Fruit fly (Drosophila melanogaster) whole organism, embryonic: ENCODE measurements around the gene GAPcenA.

Experiments used
- CG10267 ChIP-seq: fragments of 200-800 bp; sonication (Bioruptor generic); optimal IDR thresholded peaks from 2 replicates; lab custom pipeline; 2018; ENCODE audit warnings: missing biosample characterization, mild to moderate bottlenecking, missing genetic modification characterization, moderate library complexity
- CG10565 ChIP-seq: fragments of 200-800 bp; sonication (Bioruptor generic); optimal IDR thresholded peaks from 3 replicates; lab custom pipeline; 2016; ENCODE audit warnings: missing biosample characterization, mild to moderate bottlenecking, missing genetic modification characterization
- CG12769 ChIP-seq: fragments of 200-800 bp; sonication (Bioruptor generic); optimal IDR thresholded peaks from 2 replicates; lab custom pipeline; 2019; ENCODE audit warnings: missing biosample characterization, mild to moderate bottlenecking, missing genetic modification characterization, moderate library complexity
- CG16815 ChIP-seq: fragments of 200-800 bp; sonication (Bioruptor generic); optimal IDR thresholded peaks from 3 replicates; lab custom pipeline; 2017; ENCODE audit warnings: missing biosample characterization, mild to moderate bottlenecking, missing genetic modification characterization
- CG17186 ChIP-seq: fragments of 200-800 bp; sonication (Bioruptor generic); optimal IDR thresholded peaks from 3 replicates; lab custom pipeline; 2017; ENCODE audit warnings: missing biosample characterization, missing genetic modification reagents, missing genetic modification characterization
- CG5953 ChIP-seq: fragments of 200-800 bp; sonication (Bioruptor generic); IDR thresholded peaks from 2 replicates; pipeline ENCODE4 v1.3.6; 2022; ENCODE audit warnings: missing biosample characterization, missing genetic modification characterization
- CG6654 ChIP-seq: fragments of 200-800 bp; sonication (Bioruptor generic); optimal IDR thresholded peaks from 2 replicates; lab custom pipeline; 2017; ENCODE audit warnings: missing biosample characterization, mild to moderate bottlenecking, missing genetic modification characterization
- CG6689 ChIP-seq: fragments of 200-800 bp; sonication (Bioruptor generic); IDR thresholded peaks from 2 replicates; pipeline ENCODE4 v1.3.6; 2022; ENCODE audit warnings: missing biosample characterization, missing genetic modification characterization
- CG7987 ChIP-seq: fragments of 200-800 bp; sonication (Bioruptor generic); optimal IDR thresholded peaks from 2 replicates; lab custom pipeline; 2018; ENCODE audit warnings: missing biosample characterization, mild to moderate bottlenecking, missing genetic modification characterization, moderate library complexity
- Ets65A ChIP-seq: fragments of 200-800 bp; sonication (Bioruptor generic); peaks from one replicate; lab custom pipeline; 2016; ENCODE audit warnings: missing biosample characterization, missing genetic modification characterization
- Fer2 ChIP-seq: fragments of 200-800 bp; sonication (Bioruptor generic); optimal IDR thresholded peaks from 2 replicates; lab custom pipeline; 2018; ENCODE audit warnings: missing biosample characterization, mild to moderate bottlenecking, missing genetic modification characterization, moderate library complexity
- Hmr ChIP-seq: fragments of 200-800 bp; sonication (Bioruptor generic); optimal IDR thresholded peaks from 3 replicates; lab custom pipeline; 2017; ENCODE audit warnings: mild to moderate bottlenecking, missing biosample characterization, missing genetic modification reagents, missing genetic modification characterization
- Max ChIP-seq: fragments of 200-800 bp; sonication (Bioruptor generic); optimal IDR thresholded peaks from 2 replicates; lab custom pipeline; 2016; ENCODE audit warnings: missing biosample characterization, mild to moderate bottlenecking, missing genetic modification characterization
- Rfx ChIP-seq: fragments of 200-800 bp; sonication (Bioruptor generic); IDR thresholded peaks from 2 replicates; pipeline ENCODE4 v1.3.6; 2022; ENCODE audit warnings: missing biosample characterization, missing genetic modification characterization
- Tbp ChIP-seq: fragments of >200 bp; optimal IDR thresholded peaks from 2 replicates; lab custom pipeline; 2018; ENCODE audit warnings: missing biosample characterization, missing genetic modification characterization
- abd-A ChIP-seq: fragments of 200-800 bp; sonication (Bioruptor generic); optimal IDR thresholded peaks from 3 replicates; lab custom pipeline; 2019; ENCODE audit warnings: missing biosample characterization, mild to moderate bottlenecking, missing genetic modification characterization, moderate library complexity
- corto ChIP-seq: fragments of 200-800 bp; sonication (Bioruptor generic); optimal IDR thresholded peaks from 2 replicates; lab custom pipeline; 2016; ENCODE audit warnings: missing biosample characterization, mild to moderate bottlenecking, missing genetic modification characterization, moderate library complexity
- fu2 ChIP-seq: fragments of 200-800 bp; sonication (Bioruptor generic); optimal IDR thresholded peaks from 2 replicates; lab custom pipeline; 2016; ENCODE audit warnings: missing biosample characterization, missing genetic modification characterization
- ham ChIP-seq: fragments of 200-800 bp; sonication (Bioruptor generic); IDR thresholded peaks from 2 replicates; pipeline ENCODE4 v1.3.6; 2022; ENCODE audit warnings: missing biosample characterization, missing genetic modification characterization
- hbn ChIP-seq: fragments of 200-800 bp; sonication (Bioruptor generic); IDR thresholded peaks from 2 replicates; pipeline ENCODE4 v1.3.6; 2022; ENCODE audit warnings: missing biosample characterization, missing genetic modification characterization; ENCODE audit not compliant: partially characterized antibody
- lbe ChIP-seq: fragments of 200-800 bp; sonication (Bioruptor generic); optimal IDR thresholded peaks from 2 replicates; lab custom pipeline; 2016; ENCODE audit warnings: missing biosample characterization, mild to moderate bottlenecking, missing genetic modification characterization
- lmd ChIP-seq: fragments of 200-800 bp; sonication (Bioruptor generic); IDR thresholded peaks from 2 replicates; pipeline ENCODE4 v1.3.6; 2022; ENCODE audit warnings: missing biosample characterization, missing genetic modification characterization
- oc ChIP-seq: fragments of 200-800 bp; sonication (Bioruptor generic); optimal IDR thresholded peaks from 2 replicates; lab custom pipeline; 2018; ENCODE audit warnings: missing biosample characterization, mild to moderate bottlenecking, missing genetic modification characterization, moderate library complexity
- pb ChIP-seq: fragments of 200-800 bp; sonication (Bioruptor generic); optimal IDR thresholded peaks from 3 replicates; lab custom pipeline; 2016; ENCODE audit warnings: missing biosample characterization, missing genetic modification characterization
- prd ChIP-seq, 3 experiments: fragments of >200 bp in 2 of 3; fragments of 200-800 bp in 1 of 3; sonication (Bioruptor generic) in 1 of 3; optimal IDR thresholded peaks in 2 of 3; IDR thresholded peaks in 1 of 3; 2 replicates in 2 of 3; 3 replicates in 1 of 3; pipeline versions ENCODE4 v1.3.6 to Lab custom; 2017 to 2022; ENCODE audit warnings: missing biosample characterization in 1 of 3, missing genetic modification characterization in 1 of 3
- pros ChIP-seq: fragments of 200-800 bp; sonication (Bioruptor generic); optimal IDR thresholded peaks from 3 replicates; lab custom pipeline; 2019; ENCODE audit warnings: missing biosample characterization, mild to moderate bottlenecking, missing genetic modification characterization, moderate library complexity
- ranshi ChIP-seq: fragments of 200-800 bp; sonication (Bioruptor generic); IDR thresholded peaks from 2 replicates; pipeline ENCODE4 v1.3.6; 2022; ENCODE audit warnings: missing biosample characterization, missing genetic modification characterization
- row ChIP-seq: fragments of 200-800 bp; sonication (Bioruptor generic); IDR thresholded peaks from 3 replicates; pipeline ENCODE4 v1.3.6; 2022; ENCODE audit warnings: missing biosample characterization, missing genetic modification characterization
- sens ChIP-seq: fragments of 200-800 bp; sonication (Bioruptor generic); peaks from one replicate; lab custom pipeline; 2016; ENCODE audit warnings: missing biosample characterization, missing genetic modification characterization
- slbo ChIP-seq: fragments of 200-800 bp; sonication (Bioruptor generic); IDR thresholded peaks from 2 replicates; pipeline ENCODE4 v1.3.6; 2022; ENCODE audit warnings: missing biosample characterization, missing genetic modification characterization
- sr ChIP-seq: fragments of 200-800 bp; sonication (Bioruptor generic); IDR thresholded peaks from 3 replicates; pipeline ENCODE4 v1.3.6; 2022; ENCODE audit warnings: missing biosample characterization, missing genetic modification characterization
- vfl ChIP-seq: fragments of 200-800 bp; sonication (Bioruptor generic); optimal IDR thresholded peaks from 2 replicates; lab custom pipeline; 2016; ENCODE audit warnings: missing biosample characterization, missing genetic modification characterization
- vvl ChIP-seq: fragments of 200-800 bp; sonication (Bioruptor generic); IDR thresholded peaks from 2 replicates; pipeline ENCODE4 v1.3.6; 2022; ENCODE audit warnings: missing biosample characterization, missing genetic modification characterization

GAPcenA gene

dm6 chr3L:8360643-8361110 is 14.3 kb downstream of the GAPcenA start, which contains the start of gene Idh (continued):
- TF ChIP-seq Hmr (GFP tag; lab: Kevin White, UChicago) (peak; percentile 52), vfl (GFP tag; lab: Kevin White, UChicago) (no peak), ham (GFP tag; lab: Robert Waterston, UW) (no peak)

dm6 chr3L:8363266-8363665 is 16.9 kb downstream of the GAPcenA start:
- TF ChIP-seq CG12769 (tag; lab: Kevin White, UChicago) (peak; percentile 39), CG10267 (tag; lab: Kevin White, UChicago) (no peak), sr (0 out of 3 replicates have a peak, but pooled peaks have one; percentile 37), abd-A (tag; lab: Kevin White, UChicago) (peak; percentile 55), pros (peak; percentile 97), Max (GFP tag; lab: Kevin White, UChicago) (no peak), CG10565 (GFP tag; lab: Kevin White, UChicago) (no peak), hbn (no peak), ranshi (GFP tag; lab: Robert Waterston, UW) (no peak), oc (tag; lab: Kevin White, UChicago) (peak; percentile 78), vvl (GFP tag; lab: Robert Waterston, UW) (peak; percentile 76), CG7987 (GFP tag; lab: Kevin White, UChicago) (no peak)

DNA sequence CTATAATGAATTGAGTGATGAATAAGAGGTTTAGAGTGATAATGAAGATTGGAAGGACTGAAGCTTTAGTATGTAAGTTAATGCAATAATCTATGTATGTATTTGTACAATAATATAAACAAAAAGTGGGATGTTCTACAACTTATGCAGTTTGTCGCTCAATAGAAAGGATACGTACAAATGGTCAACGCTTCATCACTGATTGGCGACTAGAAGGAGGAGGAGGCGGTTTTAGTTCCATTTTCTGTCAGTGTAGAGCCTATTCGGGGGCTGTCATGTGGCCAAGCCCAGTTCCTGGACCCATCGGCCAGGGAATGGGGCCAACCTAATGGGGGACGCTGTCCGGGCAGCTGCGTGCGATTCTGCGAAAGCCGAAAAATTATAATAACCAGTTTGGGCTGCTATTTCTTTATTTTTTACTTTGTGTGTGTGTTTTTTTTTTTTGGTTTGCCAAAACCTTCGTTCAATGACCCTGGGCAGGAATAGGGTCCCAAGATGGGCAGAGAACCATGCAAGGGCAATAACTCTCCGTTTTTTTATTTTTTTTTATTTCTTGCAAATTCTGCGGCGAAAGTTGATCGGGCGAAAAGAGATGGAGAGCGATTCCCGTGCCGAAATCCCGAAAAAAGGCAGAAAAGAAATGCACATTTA is 22.5 kb downstream of the GAPcenA start:
- TF ChIP-seq CG6689 = no peak
- peak; percentile 29 for TF ChIP-seq corto
- TF ChIP-seq lbe = peak; percentile 42
- peak; percentile 33 for TF ChIP-seq Ets65A (GFP tag; lab: Kevin White, UChicago)

DNA sequence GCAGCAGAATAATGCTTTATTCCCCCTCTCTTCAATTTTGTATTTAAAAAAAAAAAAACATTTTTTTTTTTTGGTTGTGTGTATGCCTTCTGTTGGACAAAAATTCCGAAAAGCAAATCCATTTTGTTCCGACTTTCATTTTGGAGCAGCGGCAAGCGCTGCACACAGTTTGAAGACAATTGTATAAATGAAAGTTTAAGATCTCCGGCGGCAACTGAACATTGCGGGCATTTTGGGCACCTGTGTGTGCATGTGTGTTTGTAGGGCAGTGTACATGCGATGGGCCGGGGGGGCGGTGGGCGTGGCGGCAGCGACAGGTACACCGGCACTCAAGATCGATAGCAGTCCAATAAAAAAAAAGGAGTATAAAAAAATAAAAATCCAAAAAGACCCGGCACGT is 23.1 kb downstream of the GAPcenA start:
- TF ChIP-seq Fer2 (tag; lab: Kevin White, UChicago) (no peak), CG5953 (GFP tag; lab: Robert Waterston, UW) (no peak), CG6654 (GFP tag; lab: Kevin White, UChicago) (peak; percentile 88), CG16815 (GFP tag; lab: Kevin White, UChicago) (no peak), fu2 (GFP tag; lab: Kevin White, UChicago) (no peak)

DNA sequence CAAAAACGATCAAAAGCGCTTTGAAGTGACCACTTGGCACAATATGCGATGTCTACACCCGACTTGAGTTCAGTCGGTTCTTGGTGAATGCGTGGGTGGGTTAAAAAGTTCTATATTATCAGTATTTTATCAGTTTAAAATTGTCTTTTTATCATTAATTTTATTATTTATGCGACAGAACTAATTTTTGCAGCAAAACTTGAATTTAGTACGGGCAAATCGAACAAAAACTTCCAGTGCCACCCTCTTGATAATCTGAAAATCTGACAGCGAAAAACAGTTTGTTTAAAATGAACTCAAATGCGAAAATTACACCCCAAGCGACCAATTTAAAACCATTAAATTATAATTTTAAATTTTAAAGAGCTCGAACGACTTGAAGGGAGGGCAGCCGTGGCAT is 24.6 kb downstream of the GAPcenA start:
- TF ChIP-seq slbo (GFP tag; lab: Robert Waterston, UW) = 0 out of 2 replicates have a peak, but pooled peaks have one; percentile 27
- no peak for TF ChIP-seq prd (optimal IDR thresholded peaks at IDR 0.05; lab: Kevin White, UChicago)
- peak; percentile 17; the same call in 1 of the 3 replicates for TF ChIP-seq prd (GFP tag; IDR thresholded peaks at IDR 0.05; lab: Robert Waterston, UW)
- TF ChIP-seq sens (GFP tag; lab: Kevin White, UChicago) = peak; percentile 53
- TF ChIP-seq lbe = peak; percentile 9
- TF ChIP-seq vvl (GFP tag; lab: Robert Waterston, UW) = 0 out of 2 replicates have a peak, but pooled peaks have one; percentile 9
- TF ChIP-seq Tbp (GFP tag; lab: Kevin White, UChicago) = no peak
- no peak for TF ChIP-seq CG17186 (GFP tag; lab: Kevin White, UChicago)
- TF ChIP-seq lmd (GFP tag; lab: Robert Waterston, UW) = 0 out of 2 replicates have a peak, but pooled peaks have one; percentile 11
- no peak for TF ChIP-seq pb (GFP tag; lab: Kevin White, UChicago)
- TF ChIP-seq Rfx (GFP tag; lab: Robert Waterston, UW) = peak; percentile 28; the same call in 1 of the 2 replicates
- TF ChIP-seq Ets65A (GFP tag; lab: Kevin White, UChicago) = peak; percentile 40
- 0 out of 3 replicates have a peak, but pooled peaks have one; percentile 36 for TF ChIP-seq row (GFP tag; lab: Robert Waterston, UW)
